Worm (Caenorhabditis elegans): ENCODE data around the gene R02D5.1.

R02D5.1 gene

DNA sequence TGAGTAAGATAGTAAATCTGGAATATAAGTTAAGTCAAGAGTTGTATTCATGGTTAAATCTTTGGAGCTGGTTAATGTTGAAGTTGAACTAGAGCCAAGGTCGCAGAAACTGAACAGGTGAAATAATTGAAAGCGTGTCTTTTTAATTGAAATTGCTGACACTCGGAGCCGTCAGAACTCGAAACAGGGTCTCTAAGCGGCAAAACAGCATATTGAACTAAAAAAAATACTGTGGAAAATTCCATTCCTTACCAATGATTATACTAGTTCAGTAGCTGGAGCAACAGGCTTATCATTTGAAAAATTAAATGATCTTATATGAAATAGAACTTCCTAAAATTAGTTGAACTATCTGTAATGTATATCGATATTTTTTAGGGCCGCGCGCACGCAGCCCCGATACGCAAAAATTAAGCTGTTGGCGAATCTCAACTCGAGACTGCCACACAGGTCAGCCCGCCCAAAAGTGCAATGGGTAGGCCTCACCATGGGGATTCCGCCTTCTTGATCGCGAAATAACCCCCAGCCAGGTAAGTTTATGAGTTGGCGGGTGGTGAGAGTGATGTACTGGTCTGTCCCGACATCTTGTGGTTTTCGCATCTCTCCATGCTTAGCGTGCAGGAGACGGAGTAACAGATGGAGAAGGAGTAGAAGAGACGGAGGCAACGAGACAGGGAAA is 39.7 kb upstream of the R02D5.1 start, which contains the start of gene srz-97:
Gene srz-97, minus strand, starts transcription at position 51 of the 679 bp plus-strand sequence.
- TF ChIP-seq nhr-47 (tag; optimal IDR thresholded peaks at IDR 0.05) (peak; percentile 73), lin-35 (GFP tag; optimal IDR thresholded peaks at IDR 0.05) (peak in 1 of 2 experiments; percentile 38), rnt-1 (tag; optimal IDR thresholded peaks at IDR 0.05) (peak; percentile 43), dpl-1 (GFP tag; optimal IDR thresholded peaks at IDR 0.05) (peak in 1 of 3 experiments; percentile 27), snu-23 (GFP tag; optimal IDR thresholded peaks at IDR 0.05) (peak; percentile 66), ces-1 (GFP tag; optimal IDR thresholded peaks at IDR 0.05) (no peak), aly-2 (tag; optimal IDR thresholded peaks at IDR 0.05) (no peak), nhr-11 (tag; optimal IDR thresholded peaks at IDR 0.05) (no peak), snpc-4 (tag; optimal IDR thresholded peaks at IDR 0.05) (peak; percentile 97), tbx-2 (tag; optimal IDR thresholded peaks at IDR 0.05) (no peak), tlp-1 (tag; optimal IDR thresholded peaks at IDR 0.05) (no peak), unc-30 (tag; optimal IDR thresholded peaks at IDR 0.05) (no peak), nhr-90 (tag; optimal IDR thresholded peaks at IDR 0.05; ENCODE audit: poor library complexity) (peak; percentile 84), ceh-63 (GFP tag; optimal IDR thresholded peaks at IDR 0.05) (no peak), elt-2 (tag; optimal IDR thresholded peaks at IDR 0.05) (peak; percentile 65), Y116A8C.19 (tag; optimal IDR thresholded peaks at IDR 0.05; ENCODE audit: borderline replicate concordance) (no peak), mep-1 (tag; optimal IDR thresholded peaks at IDR 0.05) (peak; percentile 4), fos-1 (tag; optimal IDR thresholded peaks at IDR 0.05) (no peak), nhr-76 (tag; optimal IDR thresholded peaks at IDR 0.05) (no peak), nhr-71 (tag; optimal IDR thresholded peaks at IDR 0.05) (peak; percentile 73), pax-3 (tag; optimal IDR thresholded peaks at IDR 0.05) (no peak), lsy-2 (tag; optimal IDR thresholded peaks at IDR 0.05) (no peak), zip-4 (GFP tag; optimal IDR thresholded peaks at IDR 0.05) (no peak), grh-1 (GFP tag; IDR thresholded peaks at IDR 0.05) (peak; percentile 65), ets-5 (GFP tag; IDR thresholded peaks at IDR 0.05) (no peak), ceh-90 (tag; optimal IDR thresholded peaks at IDR 0.05) (no peak), unc-86 (tag; optimal IDR thresholded peaks at IDR 0.05) (no peak), pag-3 (tag; optimal IDR thresholded peaks at IDR 0.05; ENCODE audit: borderline replicate concordance, insufficient read depth) (no peak), isw-1 (GFP tag; IDR thresholded peaks at IDR 0.05) (no peak), efl-3 (GFP tag; optimal IDR thresholded peaks at IDR 0.05) (no peak), hlh-17 (GFP tag; optimal IDR thresholded peaks at IDR 0.05; ENCODE audit: borderline replicate concordance) (no peak), ceh-82 (tag; optimal IDR thresholded peaks at IDR 0.05) (peak in 1 of 3 experiments; percentile 16), dsc-1 (tag; optimal IDR thresholded peaks at IDR 0.05) (no peak), ceh-8 (GFP tag; optimal IDR thresholded peaks at IDR 0.05) (no peak), lin-14 (GFP tag; optimal IDR thresholded peaks at IDR 0.05) (peak; percentile 42), fkh-10 (GFP tag; optimal IDR thresholded peaks at IDR 0.05) (no peak), egl-27 (tag; optimal IDR thresholded peaks at IDR 0.05) (no peak), nhr-19 (GFP tag; conservative IDR thresholded peaks at IDR 0.05) (peak; percentile 76), nhr-20 (tag; optimal IDR thresholded peaks at IDR 0.05) (peak; percentile 69), lin-39 (tag; optimal IDR thresholded peaks at IDR 0.05) (no peak), nhr-85 (tag) (peak; percentile 90), vab-15 (tag; optimal IDR thresholded peaks at IDR 0.05) (no peak), xbp-1 (tag; optimal IDR thresholded peaks at IDR 0.05) (no peak), hlh-4 (tag; optimal IDR thresholded peaks at IDR 0.05) (peak; percentile 4), nhr-28 (tag; optimal IDR thresholded peaks at IDR 0.05) (no peak), unc-130 (tag; optimal IDR thresholded peaks at IDR 0.05) (no peak), efl-1 (optimal IDR thresholded peaks at IDR 0.05) (peak; percentile 41 to 60), efl-1 (GFP tag; optimal IDR thresholded peaks at IDR 0.05 in 1 of 2) (peak in 1 of 2 experiments; percentile 77), ama-1 (optimal IDR thresholded peaks at IDR 0.05) (no peak), swsn-7 (tag; optimal IDR thresholded peaks at IDR 0.05) (peak; percentile 58), sptf-1 (tag; optimal IDR thresholded peaks at IDR 0.05) (no peak), nhr-77 (tag; optimal IDR thresholded peaks at IDR 0.05) (peak; percentile 6)
